Fruit fly (Drosophila melanogaster) whole organism, embryonic: ENCODE data around the gene Uba5.

Experiments used
- Ada2b ChIP-seq: fragments of 200-800 bp; sonication (Bioruptor generic); IDR thresholded peaks from 2 replicates; pipeline ENCODE4 v1.3.6; 2022; ENCODE audit warnings: missing biosample characterization, missing genetic modification characterization
- Atf-2 ChIP-seq: fragments of 200-800 bp; sonication (Bioruptor generic); optimal IDR thresholded peaks from 2 replicates; lab custom pipeline; 2016; ENCODE audit warnings: missing biosample characterization, missing genetic modification characterization
- B-H1 ChIP-seq: fragments of 200-800 bp; sonication (Bioruptor generic); IDR thresholded peaks from 3 replicates; pipeline ENCODE4 v1.3.6; 2022; ENCODE audit warnings: missing biosample characterization, missing genetic modification characterization
- Bteb2 ChIP-seq: fragments of 200-800 bp; sonication (Bioruptor generic); optimal IDR thresholded peaks from 2 replicates; lab custom pipeline; 2016; ENCODE audit warnings: missing biosample characterization, missing genetic modification characterization
- CG1024 ChIP-seq: fragments of 200-800 bp; sonication (Bioruptor generic); IDR thresholded peaks from 2 replicates; pipeline ENCODE4 v1.3.6; 2022; ENCODE audit warnings: missing biosample characterization, missing genetic modification characterization
- CG11247 ChIP-seq: fragments of 200-800 bp; sonication (Bioruptor generic); IDR thresholded peaks from 2 replicates; pipeline ENCODE4 v1.3.6; 2022; ENCODE audit warnings: missing biosample characterization, missing genetic modification characterization
- CG11456 ChIP-seq: fragments of 200-800 bp; sonication (Bioruptor generic); IDR thresholded peaks from 3 replicates; pipeline ENCODE4 v1.3.6; 2022; ENCODE audit warnings: missing biosample characterization, missing genetic modification characterization
- CG12219 ChIP-seq: fragments of 200-800 bp; sonication (Bioruptor generic); optimal IDR thresholded peaks from 3 replicates; lab custom pipeline; 2018; ENCODE audit warnings: missing biosample characterization, mild to moderate bottlenecking, missing genetic modification characterization
- CG12942 ChIP-seq: fragments of 200-800 bp; sonication (Bioruptor generic); optimal IDR thresholded peaks from 3 replicates; lab custom pipeline; 2016; ENCODE audit warnings: missing biosample characterization, missing genetic modification characterization
- CG1602 ChIP-seq: fragments of 200-800 bp; sonication (Bioruptor generic); optimal IDR thresholded peaks from 3 replicates; lab custom pipeline; 2016; ENCODE audit warnings: missing biosample characterization, missing genetic modification characterization
- CG1603 ChIP-seq: fragments of 200-800 bp; sonication (Bioruptor generic); optimal IDR thresholded peaks from 2 replicates; lab custom pipeline; 2019; ENCODE audit warnings: missing biosample characterization, mild to moderate bottlenecking, missing genetic modification characterization, moderate library complexity
- CG16863 ChIP-seq: fragments of 200-800 bp; sonication (Bioruptor generic); optimal IDR thresholded peaks from 3 replicates; lab custom pipeline; 2016; ENCODE audit warnings: missing biosample characterization, missing genetic modification characterization
- CG17802 ChIP-seq: fragments of 200-800 bp; sonication (Bioruptor generic); optimal IDR thresholded peaks from 2 replicates; lab custom pipeline; 2018; ENCODE audit warnings: missing biosample characterization, mild to moderate bottlenecking, missing genetic modification characterization, moderate library complexity
- CG1792 ChIP-seq: fragments of 200-800 bp; sonication (Bioruptor generic); optimal IDR thresholded peaks from 2 replicates; lab custom pipeline; 2016; ENCODE audit warnings: missing biosample characterization, missing genetic modification characterization
- CG2678 ChIP-seq: fragments of 200-800 bp; sonication (Bioruptor generic); optimal IDR thresholded peaks from 3 replicates; lab custom pipeline; 2019; ENCODE audit warnings: missing biosample characterization, mild to moderate bottlenecking, missing genetic modification characterization, moderate library complexity
- CG30403 ChIP-seq: fragments of 200-800 bp; sonication (Bioruptor generic); optimal IDR thresholded peaks from 3 replicates; lab custom pipeline; 2016; ENCODE audit warnings: missing biosample characterization, missing genetic modification characterization
- CG3065 ChIP-seq: fragments of 200-800 bp; sonication (Bioruptor generic); optimal IDR thresholded peaks from 2 replicates; lab custom pipeline; 2016; ENCODE audit warnings: missing biosample characterization, missing genetic modification characterization
- CG32767 ChIP-seq: fragments of 200-800 bp; sonication (Bioruptor generic); IDR thresholded peaks from 2 replicates; pipeline ENCODE4 v1.3.6; 2022; ENCODE audit warnings: missing biosample characterization, missing genetic modification characterization
- CG34422 ChIP-seq: fragments of 200-800 bp; sonication (Bioruptor generic); IDR thresholded peaks from 3 replicates; pipeline ENCODE4 v1.3.6; 2022; ENCODE audit warnings: missing biosample characterization, missing genetic modification characterization
- CG3838 ChIP-seq: fragments of 200-800 bp; sonication (Bioruptor generic); optimal IDR thresholded peaks from 3 replicates; lab custom pipeline; 2016; ENCODE audit warnings: missing biosample characterization, missing genetic modification characterization
- CG43689 ChIP-seq: fragments of 200-800 bp; sonication (Bioruptor generic); IDR thresholded peaks from 2 replicates; pipeline ENCODE4 v1.3.6; 2022; ENCODE audit warnings: missing biosample characterization, missing genetic modification characterization
- CG6813 ChIP-seq: fragments of 200-800 bp; sonication (Bioruptor generic); optimal IDR thresholded peaks from 2 replicates; lab custom pipeline; 2017; ENCODE audit warnings: missing biosample characterization, missing genetic modification characterization, mild to moderate bottlenecking, moderate library complexity, missing genetic modification reagents
- CG8290 ChIP-seq, 3 experiments: fragments of 200-800 bp; sonication (Bioruptor generic); optimal IDR thresholded peaks; 2 replicates each; lab custom pipeline; 2016 to 2019; ENCODE audit warnings: missing biosample characterization in 3 of 3, missing genetic modification characterization in 3 of 3, mild to moderate bottlenecking in 2 of 3, moderate library complexity in 1 of 3
- Camta ChIP-seq: fragments of 200-800 bp; sonication (Bioruptor generic); optimal IDR thresholded peaks from 2 replicates; lab custom pipeline; 2016; ENCODE audit warnings: missing biosample characterization, missing genetic modification characterization
- D19B ChIP-seq: fragments of 200-800 bp; sonication (Bioruptor generic); optimal IDR thresholded peaks from 2 replicates; lab custom pipeline; 2017; ENCODE audit warnings: missing biosample characterization, mild to moderate bottlenecking, missing genetic modification characterization
- E2f2 ChIP-seq: fragments of 200-800 bp; sonication (Bioruptor generic); IDR thresholded peaks from 2 replicates; pipeline ENCODE4 v1.3.6; 2022; ENCODE audit warnings: missing biosample characterization, missing genetic modification characterization
- Fer2 ChIP-seq: fragments of 200-800 bp; sonication (Bioruptor generic); optimal IDR thresholded peaks from 2 replicates; lab custom pipeline; 2018; ENCODE audit warnings: missing biosample characterization, mild to moderate bottlenecking, missing genetic modification characterization, moderate library complexity
- H2.0 ChIP-seq: fragments of 200-800 bp; sonication (Bioruptor generic); IDR thresholded peaks from 2 replicates; pipeline ENCODE4 v1.3.6; 2022; ENCODE audit warnings: missing biosample characterization, missing genetic modification characterization
- Med ChIP-seq: fragments of 200-800 bp; sonication (Bioruptor generic); peaks from one replicate; lab custom pipeline; 2016; ENCODE audit warnings: missing biosample characterization, missing genetic modification characterization, mild to moderate bottlenecking, inconsistent platforms, moderate library complexity
- Mrtf ChIP-seq: fragments of 200-800 bp; sonication (Bioruptor generic); IDR thresholded peaks from 3 replicates; pipeline ENCODE4 v1.3.6; 2022; ENCODE audit warnings: missing biosample characterization, missing genetic modification characterization
- NC2β ChIP-seq: fragments of 200-800 bp; sonication (Bioruptor generic); optimal IDR thresholded peaks from 2 replicates; lab custom pipeline; 2016; ENCODE audit warnings: missing biosample characterization, missing genetic modification characterization
- Poxn ChIP-seq: fragments of 200-800 bp; sonication (Bioruptor generic); IDR thresholded peaks from 2 replicates; pipeline ENCODE4 v1.3.6; 2022; ENCODE audit warnings: missing biosample characterization, missing genetic modification characterization
- Ptx1 ChIP-seq: fragments of 200-800 bp; sonication (Bioruptor generic); IDR thresholded peaks from 2 replicates; pipeline ENCODE4 v1.3.6; 2022; ENCODE audit warnings: missing biosample characterization, missing genetic modification characterization
- Xbp1 ChIP-seq: fragments of 200-800 bp; sonication (Bioruptor generic); optimal IDR thresholded peaks from 3 replicates; lab custom pipeline; 2016; ENCODE audit warnings: missing biosample characterization, mild to moderate bottlenecking, missing genetic modification characterization
- amos ChIP-seq: fragments of 200-800 bp; sonication (Bioruptor generic); IDR thresholded peaks from 2 replicates; pipeline ENCODE4 v1.3.6; 2022; ENCODE audit warnings: missing biosample characterization, missing genetic modification characterization; ENCODE audit not compliant: partially characterized antibody
- ase ChIP-seq: fragments of 200-800 bp; sonication (Bioruptor generic); IDR thresholded peaks from 3 replicates; pipeline ENCODE4 v1.3.6; 2022; ENCODE audit warnings: missing biosample characterization, missing genetic modification characterization
- cad ChIP-seq: fragments of >200 bp; optimal IDR thresholded peaks from 2 replicates; lab custom pipeline; 2017; ENCODE audit warnings: missing biosample characterization, missing genetic modification characterization
- corto ChIP-seq: fragments of 200-800 bp; sonication (Bioruptor generic); optimal IDR thresholded peaks from 2 replicates; lab custom pipeline; 2016; ENCODE audit warnings: missing biosample characterization, mild to moderate bottlenecking, missing genetic modification characterization, moderate library complexity
- ewg ChIP-seq: fragments of 200-800 bp; sonication (Bioruptor generic); optimal IDR thresholded peaks from 3 replicates; lab custom pipeline; 2017; ENCODE audit warnings: mild to moderate bottlenecking, missing biosample characterization, missing genetic modification reagents, missing genetic modification characterization
- exex ChIP-seq: fragments of 200-800 bp; sonication (Bioruptor generic); optimal IDR thresholded peaks from 4 replicates; lab custom pipeline; 2018; ENCODE audit warnings: missing biosample characterization, mild to moderate bottlenecking, missing genetic modification characterization, moderate library complexity
- lab ChIP-seq: fragments of 200-800 bp; sonication (Bioruptor generic); optimal IDR thresholded peaks from 3 replicates; lab custom pipeline; 2017; ENCODE audit warnings: missing biosample characterization, missing genetic modification characterization, mild to moderate bottlenecking, moderate library complexity, missing genetic modification reagents
- lmd ChIP-seq: fragments of 200-800 bp; sonication (Bioruptor generic); IDR thresholded peaks from 2 replicates; pipeline ENCODE4 v1.3.6; 2022; ENCODE audit warnings: missing biosample characterization, missing genetic modification characterization
- mam ChIP-seq: fragments of 200-800 bp; sonication (Bioruptor generic); optimal IDR thresholded peaks from 3 replicates; lab custom pipeline; 2016; ENCODE audit warnings: missing biosample characterization, missing genetic modification characterization
- nom ChIP-seq: fragments of 200-800 bp; sonication (Bioruptor generic); optimal IDR thresholded peaks from 2 replicates; lab custom pipeline; 2017; ENCODE audit warnings: missing biosample characterization, missing genetic modification characterization, mild to moderate bottlenecking, moderate library complexity, missing genetic modification reagents
- odd ChIP-seq: fragments of 200-800 bp; sonication (Bioruptor generic); optimal IDR thresholded peaks from 2 replicates; lab custom pipeline; 2017; ENCODE audit warnings: missing biosample characterization, mild to moderate bottlenecking, missing genetic modification characterization
- pb ChIP-seq: fragments of 200-800 bp; sonication (Bioruptor generic); optimal IDR thresholded peaks from 3 replicates; lab custom pipeline; 2016; ENCODE audit warnings: missing biosample characterization, missing genetic modification characterization
- row ChIP-seq: fragments of 200-800 bp; sonication (Bioruptor generic); IDR thresholded peaks from 3 replicates; pipeline ENCODE4 v1.3.6; 2022; ENCODE audit warnings: missing biosample characterization, missing genetic modification characterization
- slbo ChIP-seq: fragments of 200-800 bp; sonication (Bioruptor generic); IDR thresholded peaks from 2 replicates; pipeline ENCODE4 v1.3.6; 2022; ENCODE audit warnings: missing biosample characterization, missing genetic modification characterization
- sob ChIP-seq: fragments of 200-800 bp; sonication (Bioruptor generic); IDR thresholded peaks from 2 replicates; pipeline ENCODE4 v1.3.6; 2022; ENCODE audit warnings: missing biosample characterization, missing genetic modification characterization
- ssp ChIP-seq: fragments of 200-800 bp; sonication (Bioruptor generic); IDR thresholded peaks from 2 replicates; pipeline ENCODE4 v1.3.6; 2022; ENCODE audit warnings: missing biosample characterization, missing genetic modification characterization
- tio ChIP-seq: fragments of 200-800 bp; sonication (Bioruptor generic); optimal IDR thresholded peaks from 2 replicates; lab custom pipeline; 2017; ENCODE audit warnings: missing biosample characterization, missing genetic modification characterization, inconsistent platforms

Gene Uba5

DNA sequence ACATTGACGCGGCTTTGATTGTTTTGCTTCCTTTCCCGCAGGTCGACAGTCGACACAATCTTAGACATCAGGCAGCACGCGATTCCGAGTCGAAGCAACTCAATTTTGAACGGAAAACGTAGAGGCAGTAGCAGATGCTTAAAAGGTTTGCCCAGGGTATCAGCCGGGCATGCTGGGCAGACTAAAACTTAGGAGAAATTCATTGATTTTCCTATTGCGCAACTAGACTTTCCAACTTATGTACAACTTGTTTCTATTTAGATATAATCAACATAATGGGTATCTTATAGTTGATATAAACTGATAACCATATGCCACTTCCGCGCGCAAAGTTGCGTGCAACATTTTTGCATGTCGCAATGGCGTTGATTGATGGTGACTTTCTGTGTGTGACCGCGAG, 16.6 kb upstream of the Uba5 start (continued):
- TF ChIP-seq CG17802 (tag; lab: Kevin White, UChicago) (no peak), ewg (GFP tag; lab: Kevin White, UChicago) (no peak), Fer2 (no peak), lab (GFP tag; lab: Kevin White, UChicago) (peak; percentile 28), CG3838 (no peak), exex (tag; lab: Kevin White, UChicago) (no peak), CG16863 (GFP tag; lab: Kevin White, UChicago) (no peak), NC2β (GFP tag; lab: Kevin White, UChicago) (no peak), Atf-2 (GFP tag; lab: Kevin White, UChicago) (no peak), Med (peak; percentile 81), Mrtf (GFP tag; lab: Robert Waterston, UW) (no peak; the same call in 2 of the 3 replicates), CG43689 (no peak), D19B (GFP tag; lab: Kevin White, UChicago) (peak; percentile 51), cad (GFP tag; lab: Kevin White, UChicago) (no peak), corto (no peak), E2f2 (GFP tag; lab: Robert Waterston, UW) (no peak), CG11456 (GFP tag; lab: Robert Waterston, UW) (0 out of 3 replicates have a peak, but pooled peaks have one; percentile 13), H2.0 (GFP tag; lab: Robert Waterston, UW) (no peak), Ptx1 (GFP tag; lab: Robert Waterston, UW) (peak; percentile 41; the same call in 1 of the 2 replicates), CG12219 (GFP tag; lab: Kevin White, UChicago) (no peak), CG1024 (GFP tag; lab: Robert Waterston, UW) (no peak), tio (no peak), CG11247 (GFP tag; lab: Robert Waterston, UW) (peak; percentile 45; the same call in 1 of the 2 replicates), lmd (GFP tag; lab: Robert Waterston, UW) (peak; percentile 26; the same call in 1 of the 2 replicates), row (peak; percentile 49), ase (GFP tag; lab: Robert Waterston, UW) (no peak), ssp (0 out of 2 replicates have a peak, but pooled peaks have one; percentile 10), pb (GFP tag; lab: Kevin White, UChicago) (no peak), CG1792 (GFP tag; lab: Kevin White, UChicago) (no peak), mam (GFP tag; lab: Kevin White, UChicago) (peak; percentile 22), CG34422 (GFP tag; lab: Robert Waterston, UW) (0 out of 3 replicates have a peak, but pooled peaks have one; percentile 15), CG2678 (peak; percentile 14), nom (no peak), Bteb2 (GFP tag; lab: Kevin White, UChicago) (no peak), sob (no peak), B-H1 (peak; percentile 13; the same call in 1 of the 3 replicates), CG3065 (GFP tag; lab: Kevin White, UChicago) (no peak), CG1602 (GFP tag; lab: Kevin White, UChicago) (no peak), Poxn (GFP tag; lab: Robert Waterston, UW) (no peak), amos (GFP tag; lab: Robert Waterston, UW) (no peak), CG6813 (no peak), odd (GFP tag; lab: Kevin White, UChicago) (no peak), CG30403 (peak; percentile 7), CG8290 (GFP tag; optimal IDR thresholded peaks at IDR 0.05; lab: Kevin White, UChicago) (no peak), CG8290 (tag; optimal IDR thresholded peaks at IDR 0.05; lab: Kevin White, UChicago) (peak in 1 of 2 experiments; percentile 25), slbo (GFP tag; lab: Robert Waterston, UW) (peak; percentile 49), CG12942 (GFP tag; lab: Kevin White, UChicago) (no peak), Ada2b (GFP tag; lab: Robert Waterston, UW) (0 out of 2 replicates have a peak, but pooled peaks have one; percentile 22), Xbp1 (GFP tag; lab: Kevin White, UChicago) (peak; percentile 5), CG32767 (GFP tag; lab: Robert Waterston, UW) (no peak), Camta (GFP tag; lab: Kevin White, UChicago) (no peak), CG1603 (tag; lab: Kevin White, UChicago) (peak; percentile 32)
